Worm (Caenorhabditis elegans) whole organism, mixed stage, embryonic: ENCODE data around the gene acdh-12.

ENCODE experiments used
- elt-1 ChIP-seq: sonication (generic microtip); optimal IDR thresholded peaks from 2 replicates; lab custom pipeline; 2017; ENCODE audit warnings: missing genetic modification characterization, mild to moderate bottlenecking, missing compliant biosample characterization, antibody characterized with exemption, moderate library complexity, borderline replicate concordance; ENCODE audit not compliant: insufficient read depth
- lsy-2 ChIP-seq: fragments of 150-350 bp; optimal IDR thresholded peaks from 2 replicates; lab custom pipeline; 2014; ENCODE audit warnings: missing biosample characterization, missing genetic modification characterization
- nhr-2 ChIP-seq: fragments of 150-350 bp; optimal IDR thresholded peaks from 2 replicates; lab custom pipeline; 2014; ENCODE audit warnings: missing biosample characterization, missing genetic modification characterization
- nhr-237 ChIP-seq: fragments of 150-350 bp; optimal IDR thresholded peaks from 2 replicates; lab custom pipeline; 2014; ENCODE audit warnings: missing biosample characterization, missing genetic modification characterization
- nhr-28 ChIP-seq: fragments of 150-350 bp; optimal IDR thresholded peaks from 2 replicates; lab custom pipeline; 2014; ENCODE audit warnings: missing biosample characterization, missing genetic modification characterization
- nhr-76 ChIP-seq: sonication (generic microtip); optimal IDR thresholded peaks from 2 replicates; lab custom pipeline; 2017; ENCODE audit warnings: missing biosample characterization, missing genetic modification characterization
- pha-4 ChIP-seq: fragments of 150-350 bp; optimal IDR thresholded peaks from 2 replicates; lab custom pipeline; 2018; ENCODE audit warnings: missing biosample characterization, missing genetic modification reagents, missing genetic modification characterization
- snpc-4 ChIP-seq: fragments of 150-350 bp; optimal IDR thresholded peaks from 2 replicates; lab custom pipeline; 2014; ENCODE audit warnings: missing biosample characterization, missing genetic modification characterization
- zip-8 ChIP-seq: fragments of 150-350 bp; optimal IDR thresholded peaks from 2 replicates; lab custom pipeline; 2014; ENCODE audit warnings: missing biosample characterization, missing genetic modification characterization

- TF ChIP-seq lsy-2 (tag; lab: Kevin White, UChicago), result no peak
- TF ChIP-seq nhr-2 (tag; lab: Kevin White, UChicago), result no peak
- TF ChIP-seq snpc-4 (tag; lab: Kevin White, UChicago), result no peak
- TF ChIP-seq nhr-237 (tag; lab: Kevin White, UChicago), result no peak
- TF ChIP-seq nhr-28 (tag; lab: Kevin White, UChicago), result no peak
- TF ChIP-seq pha-4 (tag; lab: Kevin White, UChicago), result no peak
- TF ChIP-seq nhr-76, result no peak
- no peak for TF ChIP-seq zip-8
- no peak for TF ChIP-seq elt-1 (tag; lab: Kevin White, UChicago)
Observed at ce11 chrII:7197434-7197833, 2.0 kb upstream of the acdh-12 start.
